Worm (Caenorhabditis elegans): Measurements from ENCODE around the gene arl-5.

Gene arl-5

ce11 chrIII:9857110-9857509, 34.1 kb downstream of the arl-5 start:
- TF ChIP-seq elt-2 (tag; optimal IDR thresholded peaks at IDR 0.05) (peak; percentile 58), mec-3 (tag; optimal IDR thresholded peaks at IDR 0.05; ENCODE audit: borderline replicate concordance) (no peak)

- no peak for TF ChIP-seq F13H6.1 (tag; optimal IDR thresholded peaks at IDR 0.05)
- TF ChIP-seq elt-2 (tag; optimal IDR thresholded peaks at IDR 0.05): peak; percentile 49
Observed at ce11 chrIII:9858061-9858460, 35.0 kb downstream of the arl-5 start.

- TF ChIP-seq ceh-31 (tag; optimal IDR thresholded peaks at IDR 0.05): peak; percentile 8
- TF ChIP-seq ztf-16 (tag; optimal IDR thresholded peaks at IDR 0.05): no peak
Observed at ce11 chrIII:9859133-9859775, 36.2 kb downstream of the arl-5 start, which contains the start of gene gpdh-2. TSS of gene gpdh-2 (minus strand) at chrIII:9859183.

ce11 chrIII:9860201-9860780, 37.2 kb downstream of the arl-5 start, which contains the start of gene twk-48:
TSS of gene twk-48 (plus strand) at chrIII:9860730.
- no peak for TF ChIP-seq pha-2 (tag; optimal IDR thresholded peaks at IDR 0.05)
- peak; percentile 23 for TF ChIP-seq unc-42 (tag; optimal IDR thresholded peaks at IDR 0.05)

ce11 chrIII:9861470-9862342, 38.7 kb downstream of the arl-5 start:
- TF ChIP-seq hlh-30 (tag; optimal IDR thresholded peaks at IDR 0.05; ENCODE audit: insufficient read depth) (peak; percentile 74), sox-2 (GFP tag; IDR thresholded peaks at IDR 0.05) (peak; percentile 77), zip-5 (tag; optimal IDR thresholded peaks at IDR 0.05) (peak; percentile 72), unc-55 (GFP tag; optimal IDR thresholded peaks at IDR 0.05) (no peak), pha-2 (tag; optimal IDR thresholded peaks at IDR 0.05) (peak; percentile 86), ama-1 (optimal IDR thresholded peaks at IDR 0.05) (no peak), mec-3 (tag; optimal IDR thresholded peaks at IDR 0.05; ENCODE audit: borderline replicate concordance) (no peak), ceh-30 (tag; optimal IDR thresholded peaks at IDR 0.05) (no peak), ahr-1 (tag; optimal IDR thresholded peaks at IDR 0.05) (peak; percentile 52), ref-2 (tag; optimal IDR thresholded peaks at IDR 0.05) (peak; percentile 80), tbx-2 (tag; optimal IDR thresholded peaks at IDR 0.05) (peak; percentile 74), lim-6 (tag; optimal IDR thresholded peaks at IDR 0.05) (peak; percentile 75), unc-86 (tag; optimal IDR thresholded peaks at IDR 0.05) (peak; percentile 84), ceh-6 (GFP tag; optimal IDR thresholded peaks at IDR 0.05) (peak; percentile 82), che-1 (tag; optimal IDR thresholded peaks at IDR 0.05) (peak; percentile 88), dve-1 (tag; optimal IDR thresholded peaks at IDR 0.05) (peak; percentile 32), hlh-13 (GFP tag; optimal IDR thresholded peaks at IDR 0.05) (peak; percentile 68), ttx-3 (tag; optimal IDR thresholded peaks at IDR 0.05) (peak; percentile 84), sox-4 (tag; optimal IDR thresholded peaks at IDR 0.05) (peak; percentile 86), C08G9.2 (tag; optimal IDR thresholded peaks at IDR 0.05) (peak; percentile 63), T23F11.4 (GFP tag; optimal IDR thresholded peaks at IDR 0.05) (peak; percentile 80), ets-4 (tag; optimal IDR thresholded peaks at IDR 0.05) (no peak), lin-11 (tag; optimal IDR thresholded peaks at IDR 0.05) (peak; percentile 72), unc-3 (GFP tag; conservative IDR thresholded peaks at IDR 0.05) (peak; percentile 81), unc-3 (tag; optimal IDR thresholded peaks at IDR 0.05) (peak; percentile 82), elt-4 (tag; optimal IDR thresholded peaks at IDR 0.05) (no peak), ceh-14 (tag; optimal IDR thresholded peaks at IDR 0.05) (peak; percentile 86), ceh-45 (GFP tag; IDR thresholded peaks at IDR 0.05) (peak; percentile 75), pag-3 (tag; optimal IDR thresholded peaks at IDR 0.05; ENCODE audit: borderline replicate concordance) (no peak), pros-1 (tag; optimal IDR thresholded peaks at IDR 0.05) (no peak), gmeb-2 (tag; optimal IDR thresholded peaks at IDR 0.05) (peak; percentile 81), rnt-1 (tag; optimal IDR thresholded peaks at IDR 0.05) (peak; percentile 47), fkh-10 (GFP tag; optimal IDR thresholded peaks at IDR 0.05) (no peak), ceh-48 (tag; optimal IDR thresholded peaks at IDR 0.05) (peak; percentile 74), K09A11.1 (tag; optimal IDR thresholded peaks at IDR 0.05; ENCODE audit: insufficient read depth) (peak; percentile 68), hlh-6 (tag; optimal IDR thresholded peaks at IDR 0.05) (peak; percentile 80)

All from whole organism, late embryonic.